Worm (Caenorhabditis elegans) whole organism, late embryonic: ENCODE measurements around the gene ver-3.

ENCODE experiments used
- K09A11.1 ChIP-seq: sonication (generic microtip); optimal IDR thresholded peaks from 2 replicates; lab custom pipeline; 2017; ENCODE audit warnings: antibody characterized with exemption, mild to moderate bottlenecking, missing genetic modification characterization, missing compliant biosample characterization; ENCODE audit not compliant: insufficient read depth
- T23F11.4 ChIP-seq: fragments of 200-800 bp; sonication (Bioruptor generic); optimal IDR thresholded peaks from 2 replicates; lab custom pipeline; 2018; ENCODE audit warnings: mild to moderate bottlenecking, missing genetic modification characterization, missing compliant biosample characterization
- Y22D7AL.16 ChIP-seq: sonication (generic microtip); optimal IDR thresholded peaks from 2 replicates; lab custom pipeline; 2016; ENCODE audit warnings: missing genetic modification characterization, missing compliant biosample characterization
- ahr-1 ChIP-seq: sonication (generic microtip); optimal IDR thresholded peaks from 2 replicates; lab custom pipeline; 2016; ENCODE audit warnings: missing genetic modification characterization, missing compliant biosample characterization
- ama-1 ChIP-seq: fragments of 150-350 bp; optimal IDR thresholded peaks from 2 replicates; lab custom pipeline; 2014
- ceh-14 ChIP-seq: sonication (generic microtip); optimal IDR thresholded peaks from 2 replicates; lab custom pipeline; 2016; ENCODE audit warnings: missing genotype, missing genetic modification characterization, missing compliant biosample characterization
- ceh-19 ChIP-seq: fragments of 200-800 bp; sonication (Bioruptor generic); optimal IDR thresholded peaks from 2 replicates; lab custom pipeline; 2018; ENCODE audit warnings: mild to moderate bottlenecking, missing genetic modification characterization, missing compliant biosample characterization
- ceh-2 ChIP-seq: sonication (generic microtip); optimal IDR thresholded peaks from 2 replicates; lab custom pipeline; 2016; ENCODE audit warnings: missing genotype, missing genetic modification characterization, missing compliant biosample characterization
- ceh-22 ChIP-seq: sonication (generic microtip); optimal IDR thresholded peaks from 2 replicates; lab custom pipeline; 2017; ENCODE audit warnings: missing biosample characterization, missing genetic modification characterization
- ceh-24 ChIP-seq: sonication (generic microtip); optimal IDR thresholded peaks from 2 replicates; lab custom pipeline; 2016; ENCODE audit warnings: mild to moderate bottlenecking, missing genetic modification characterization, missing compliant biosample characterization
- ceh-30 ChIP-seq: fragments of 150-350 bp; optimal IDR thresholded peaks from 2 replicates; lab custom pipeline; 2014; ENCODE audit warnings: missing biosample characterization, missing genetic modification characterization
- ceh-31 ChIP-seq: sonication (generic microtip); optimal IDR thresholded peaks from 2 replicates; lab custom pipeline; 2016; ENCODE audit warnings: missing genetic modification characterization, missing compliant biosample characterization
- ceh-34 ChIP-seq: sonication (generic microtip); optimal IDR thresholded peaks from 2 replicates; lab custom pipeline; 2016; ENCODE audit warnings: mild to moderate bottlenecking, missing genetic modification characterization, missing compliant biosample characterization
- ceh-45 ChIP-seq: fragments of 200-800 bp; sonication (Bioruptor generic); IDR thresholded peaks from 2 replicates; pipeline ENCODE4 v1.3.6; 2022; ENCODE audit warnings: missing genetic modification reagents, missing genetic modification characterization, missing compliant biosample characterization
- ceh-48 ChIP-seq: sonication (generic microtip); optimal IDR thresholded peaks from 2 replicates; lab custom pipeline; 2016; ENCODE audit warnings: missing genetic modification characterization, inconsistent platforms, missing compliant biosample characterization
- ceh-6 ChIP-seq: fragments of 200-800 bp; sonication (Bioruptor generic); optimal IDR thresholded peaks from 2 replicates; lab custom pipeline; 2018; ENCODE audit warnings: mild to moderate bottlenecking, missing genetic modification characterization, missing compliant biosample characterization
- che-1 ChIP-seq: sonication (generic microtip); optimal IDR thresholded peaks from 2 replicates; lab custom pipeline; 2016; ENCODE audit warnings: mild to moderate bottlenecking, missing genetic modification characterization, missing compliant biosample characterization
- dmd-4 ChIP-seq: sonication (generic microtip); optimal IDR thresholded peaks from 2 replicates; lab custom pipeline; 2016; ENCODE audit warnings: borderline replicate concordance, missing genetic modification characterization, missing compliant biosample characterization
- dve-1 ChIP-seq: sonication (generic microtip); optimal IDR thresholded peaks from 2 replicates; lab custom pipeline; 2017; ENCODE audit warnings: antibody characterized with exemption, mild to moderate bottlenecking, missing genetic modification characterization, missing compliant biosample characterization
- elt-2 ChIP-seq: sonication (generic microtip); optimal IDR thresholded peaks from 2 replicates; lab custom pipeline; 2016; ENCODE audit warnings: missing genetic modification reagents, missing genetic modification characterization, missing compliant biosample characterization
- ets-4 ChIP-seq: sonication (generic microtip); optimal IDR thresholded peaks from 2 replicates; lab custom pipeline; 2016; ENCODE audit warnings: missing genetic modification characterization, missing compliant biosample characterization
- eyg-1 ChIP-seq: sonication (generic microtip); optimal IDR thresholded peaks from 2 replicates; lab custom pipeline; 2016; ENCODE audit warnings: missing genotype, missing genetic modification characterization, missing compliant biosample characterization
- fax-1 ChIP-seq: sonication (generic microtip); optimal IDR thresholded peaks from 2 replicates; lab custom pipeline; 2016; ENCODE audit warnings: missing genotype, missing genetic modification characterization, missing compliant biosample characterization
- fkh-6 ChIP-seq: sonication (generic microtip); optimal IDR thresholded peaks from 2 replicates; lab custom pipeline; 2016; ENCODE audit warnings: missing genetic modification characterization, missing compliant biosample characterization
- hlh-13 ChIP-seq: fragments of 200-800 bp; sonication (Bioruptor generic); optimal IDR thresholded peaks from 2 replicates; lab custom pipeline; 2018; ENCODE audit warnings: mild to moderate bottlenecking, missing genetic modification characterization, missing compliant biosample characterization
- hlh-15 ChIP-seq: sonication (generic microtip); optimal IDR thresholded peaks from 2 replicates; lab custom pipeline; 2016; ENCODE audit warnings: missing genetic modification characterization, missing compliant biosample characterization
- hlh-30 ChIP-seq: sonication (generic microtip); optimal IDR thresholded peaks from 2 replicates; lab custom pipeline; 2017; ENCODE audit warnings: antibody characterized with exemption, missing genetic modification characterization, missing compliant biosample characterization; ENCODE audit not compliant: insufficient read depth
- hlh-6 ChIP-seq: sonication (generic microtip); optimal IDR thresholded peaks from 2 replicates; lab custom pipeline; 2016; ENCODE audit warnings: missing genotype, missing genetic modification characterization, missing compliant biosample characterization
- lim-6 ChIP-seq: sonication (generic microtip); optimal IDR thresholded peaks from 2 replicates; lab custom pipeline; 2016; ENCODE audit warnings: missing genetic modification characterization, missing compliant biosample characterization
- lin-11 ChIP-seq: fragments of 200-800 bp; sonication (Bioruptor generic); optimal IDR thresholded peaks from 2 replicates; lab custom pipeline; 2018; ENCODE audit warnings: mild to moderate bottlenecking, missing genetic modification characterization, missing compliant biosample characterization
- madf-2 ChIP-seq: sonication (generic microtip); optimal IDR thresholded peaks from 2 replicates; lab custom pipeline; 2017; ENCODE audit warnings: missing genetic modification characterization, missing compliant biosample characterization
- mec-3 ChIP-seq: sonication (generic microtip); optimal IDR thresholded peaks from 2 replicates; lab custom pipeline; 2016; ENCODE audit warnings: borderline replicate concordance, missing genetic modification characterization, missing compliant biosample characterization
- nhr-11 ChIP-seq: fragments of 150-350 bp; optimal IDR thresholded peaks from 2 replicates; lab custom pipeline; 2014; ENCODE audit warnings: missing biosample characterization, missing genetic modification characterization
- nhr-232 ChIP-seq: sonication (generic microtip); optimal IDR thresholded peaks from 2 replicates; lab custom pipeline; 2016; ENCODE audit warnings: missing genetic modification characterization, missing compliant biosample characterization
- npax-4 ChIP-seq: sonication (generic microtip); optimal IDR thresholded peaks from 2 replicates; lab custom pipeline; 2016; ENCODE audit warnings: missing genetic modification characterization, missing compliant biosample characterization
- pat-9 ChIP-seq: fragments of 200-800 bp; sonication (Bioruptor generic); optimal IDR thresholded peaks from 2 replicates; lab custom pipeline; 2018; ENCODE audit warnings: mild to moderate bottlenecking, missing genetic modification characterization, moderate library complexity, missing compliant biosample characterization
- pax-1 ChIP-seq: fragments of 150-350 bp; optimal IDR thresholded peaks from 2 replicates; lab custom pipeline; 2014; ENCODE audit warnings: missing biosample characterization, missing genetic modification characterization
- pha-2 ChIP-seq: sonication (generic microtip); optimal IDR thresholded peaks from 2 replicates; lab custom pipeline; 2017; ENCODE audit warnings: mild to moderate bottlenecking, missing genetic modification characterization, missing compliant biosample characterization
- pha-4 ChIP-seq: fragments of 150-350 bp; optimal IDR thresholded peaks from 2 replicates; lab custom pipeline; 2018; ENCODE audit warnings: missing biosample characterization, missing genetic modification reagents, missing genetic modification characterization
- pqm-1 ChIP-seq: sonication (generic microtip); optimal IDR thresholded peaks from 2 replicates; lab custom pipeline; 2016; ENCODE audit warnings: missing genetic modification characterization, missing compliant biosample characterization
- pros-1 ChIP-seq: fragments of 150-350 bp; optimal IDR thresholded peaks from 2 replicates; lab custom pipeline; 2014; ENCODE audit warnings: missing biosample characterization, missing genetic modification reagents, missing genetic modification characterization
- rnt-1 ChIP-seq: sonication (generic microtip); optimal IDR thresholded peaks from 2 replicates; lab custom pipeline; 2016; ENCODE audit warnings: missing genetic modification characterization, missing compliant biosample characterization
- sox-2 ChIP-seq: fragments of 200-800 bp; sonication (Bioruptor generic); IDR thresholded peaks from 2 replicates; pipeline ENCODE4 v1.3.6; 2022; ENCODE audit warnings: missing genetic modification reagents, missing genetic modification characterization, missing compliant biosample characterization
- sox-4 ChIP-seq: sonication (generic microtip); optimal IDR thresholded peaks from 2 replicates; lab custom pipeline; 2017; ENCODE audit warnings: mild to moderate bottlenecking, missing genetic modification characterization, inconsistent platforms, missing compliant biosample characterization
- syd-9 ChIP-seq: sonication (generic microtip); optimal IDR thresholded peaks from 2 replicates; lab custom pipeline; 2016; ENCODE audit warnings: mild to moderate bottlenecking, missing genetic modification characterization, moderate library complexity, missing compliant biosample characterization
- tbx-2 ChIP-seq: sonication (generic microtip); optimal IDR thresholded peaks from 2 replicates; lab custom pipeline; 2016; ENCODE audit warnings: missing genetic modification characterization, missing compliant biosample characterization
- ttx-3 ChIP-seq: sonication (generic microtip); optimal IDR thresholded peaks from 2 replicates; lab custom pipeline; 2016; ENCODE audit warnings: missing genetic modification reagents, missing genetic modification characterization, missing compliant biosample characterization
- unc-42 ChIP-seq: sonication (generic microtip); optimal IDR thresholded peaks from 2 replicates; lab custom pipeline; 2016; ENCODE audit warnings: missing genotype, missing genetic modification characterization, missing compliant biosample characterization
- unc-55 ChIP-seq: sonication (generic microtip); optimal IDR thresholded peaks from 2 replicates; lab custom pipeline; 2017; ENCODE audit warnings: missing biosample characterization, missing genetic modification reagents, missing genetic modification characterization
- unc-86 ChIP-seq: sonication (generic microtip); optimal IDR thresholded peaks from 2 replicates; lab custom pipeline; 2016; ENCODE audit warnings: missing genetic modification characterization, missing compliant biosample characterization
- zip-5 ChIP-seq: sonication (generic microtip); optimal IDR thresholded peaks from 2 replicates; lab custom pipeline; 2016; ENCODE audit warnings: missing genetic modification characterization, missing compliant biosample characterization

ver-3 gene

ce11 chrX:10963453-10964046 is 28.7 kb upstream of the ver-3 start, which contains the start of gene nas-10 (continued):
- peak; percentile 77 for TF ChIP-seq fax-1 (tag; lab: Kevin White, UChicago)
- peak; percentile 31 for TF ChIP-seq ceh-31 (tag; lab: Kevin White, UChicago)
- no peak for TF ChIP-seq ama-1 (lab: Kevin White, UChicago)
- TF ChIP-seq dve-1 (tag; lab: Kevin White, UChicago): peak; percentile 40
- peak; percentile 34 for TF ChIP-seq ets-4 (tag; lab: Kevin White, UChicago)
- TF ChIP-seq ceh-34 (tag; lab: Kevin White, UChicago): peak; percentile 82
- TF ChIP-seq unc-55: no peak
- peak; percentile 84 for TF ChIP-seq che-1 (tag; lab: Kevin White, UChicago)
- TF ChIP-seq nhr-232 (tag; lab: Kevin White, UChicago): peak; percentile 70
- no peak for TF ChIP-seq pha-4 (tag; lab: Kevin White, UChicago)
- TF ChIP-seq npax-4 (tag; lab: Kevin White, UChicago): peak; percentile 68
- TF ChIP-seq pax-1 (tag; lab: Kevin White, UChicago): no peak
- peak; percentile 75 for TF ChIP-seq K09A11.1 (tag; lab: Kevin White, UChicago)
- TF ChIP-seq hlh-15 (tag; lab: Kevin White, UChicago): peak; percentile 58
- TF ChIP-seq zip-5 (tag; lab: Kevin White, UChicago): peak; percentile 58
- no peak for TF ChIP-seq nhr-11 (tag; lab: Kevin White, UChicago)
- peak; percentile 82 for TF ChIP-seq syd-9 (tag; lab: Kevin White, UChicago)
- no peak for TF ChIP-seq ceh-22 (tag; lab: Kevin White, UChicago)
- peak; percentile 83 for TF ChIP-seq ceh-19
- peak; percentile 64 for TF ChIP-seq hlh-13
- TF ChIP-seq lim-6: peak; percentile 46
- TF ChIP-seq ceh-6 (GFP tag; lab: Kevin White, UChicago): peak; percentile 80
- no peak for TF ChIP-seq pros-1 (tag; lab: Kevin White, UChicago)
- peak; percentile 43 for TF ChIP-seq hlh-30
- peak; percentile 77 for TF ChIP-seq madf-2 (tag; lab: Kevin White, UChicago)
- TF ChIP-seq tbx-2 (tag; lab: Kevin White, UChicago): peak; percentile 80
- TF ChIP-seq eyg-1 (tag; lab: Kevin White, UChicago): peak; percentile 73
- TF ChIP-seq ahr-1: peak; percentile 39
- TF ChIP-seq ceh-24 (tag; lab: Kevin White, UChicago): peak; percentile 44
- peak; percentile 84 for TF ChIP-seq elt-2 (tag; lab: Kevin White, UChicago)
- TF ChIP-seq pat-9: peak; percentile 86
- TF ChIP-seq ttx-3 (tag; lab: Kevin White, UChicago): peak; percentile 88
- TF ChIP-seq hlh-6: peak; percentile 70
- TF ChIP-seq ceh-30 (tag; lab: Kevin White, UChicago): no peak
- peak; percentile 60 for TF ChIP-seq dmd-4
- TF ChIP-seq ceh-45: peak; percentile 82
- TF ChIP-seq mec-3 (tag; lab: Kevin White, UChicago): no peak
- peak; percentile 67 for TF ChIP-seq T23F11.4 (GFP tag; lab: Kevin White, UChicago)
- peak; percentile 72 for TF ChIP-seq Y22D7AL.16 (tag; lab: Kevin White, UChicago)
- TF ChIP-seq ceh-48: peak; percentile 71
- TF ChIP-seq pha-2 (tag; lab: Kevin White, UChicago): peak; percentile 57
- peak; percentile 60 for TF ChIP-seq ceh-14 (tag; lab: Kevin White, UChicago)
- TF ChIP-seq unc-86 (tag; lab: Kevin White, UChicago): peak; percentile 73
- TF ChIP-seq sox-4: peak; percentile 83
- peak; percentile 49 for TF ChIP-seq pqm-1
- TF ChIP-seq rnt-1 (tag; lab: Kevin White, UChicago): peak; percentile 33
- peak; percentile 73 for TF ChIP-seq lin-11 (tag; lab: Kevin White, UChicago)
- TF ChIP-seq fkh-6: peak; percentile 81
- TF ChIP-seq ceh-2 (tag; lab: Kevin White, UChicago): peak; percentile 75
- TF ChIP-seq unc-42 (tag; lab: Kevin White, UChicago): peak; percentile 37
- TF ChIP-seq sox-2: peak; percentile 51
